Fruit fly (Drosophila melanogaster): ENCODE data around the gene CG14238.

CG14238 gene

DNA sequence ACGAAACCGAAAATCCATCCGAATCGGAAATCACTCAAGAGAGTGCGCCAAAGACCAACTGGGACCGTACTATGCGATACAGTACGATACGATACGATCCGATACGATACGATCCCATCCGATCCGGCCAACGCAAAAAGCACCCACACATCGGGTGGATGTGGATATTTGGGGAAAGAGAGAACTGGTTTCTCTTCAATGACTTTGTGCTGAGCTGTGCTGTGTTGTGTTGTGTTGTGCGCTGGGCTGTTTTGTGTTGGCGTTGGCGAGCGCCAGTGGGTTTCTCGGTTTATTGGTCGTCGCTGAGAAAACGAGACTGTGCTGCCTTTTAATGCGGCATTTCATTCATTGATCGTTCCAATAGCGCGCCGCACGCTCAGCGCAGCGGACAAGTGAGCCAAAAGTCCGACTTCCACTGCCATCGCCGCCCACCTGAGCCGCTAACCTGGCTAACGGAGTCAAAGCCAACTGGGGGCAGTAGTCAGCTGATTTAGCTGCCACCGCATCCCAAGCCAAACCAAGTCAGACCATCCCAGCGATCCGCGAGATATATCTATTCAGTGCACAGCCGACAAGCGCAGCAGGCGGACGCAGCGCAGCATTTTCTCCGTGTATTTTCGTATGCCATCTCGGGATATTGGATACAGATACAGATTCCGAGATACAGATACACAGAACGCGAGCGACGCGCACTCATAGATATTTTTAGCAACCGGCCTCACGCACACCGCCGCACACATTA is 17.4 kb upstream of the CG14238 start, which contains the start of gene tx (continued):
- TF ChIP-seq CG2199 (GFP tag; IDR thresholded peaks at IDR 0.05) (peak; percentile 86), Dp (GFP tag; optimal IDR thresholded peaks at IDR 0.05) (no peak), bcd (GFP tag; optimal IDR thresholded peaks at IDR 0.05) (no peak), nau (GFP tag; optimal IDR thresholded peaks at IDR 0.05) (no peak), sd (tag; optimal IDR thresholded peaks at IDR 0.05) (no peak), pb (GFP tag; optimal IDR thresholded peaks at IDR 0.05) (no peak), Trl (optimal IDR thresholded peaks at IDR 0.05) (peak; percentile 48 to 61), Trl (GFP tag; optimal IDR thresholded peaks at IDR 0.05) (no peak), ranshi (GFP tag; IDR thresholded peaks at IDR 0.05) (no peak), Deaf1 (tag; optimal IDR thresholded peaks at IDR 0.05) (peak; percentile 89), hth (optimal IDR thresholded peaks at IDR 0.05) (no peak), cg (GFP tag; optimal IDR thresholded peaks at IDR 0.05) (peak; percentile 32), CG9876 (GFP tag; optimal IDR thresholded peaks at IDR 0.05) (no peak), Awh (GFP tag; IDR thresholded peaks at IDR 0.05) (peak; percentile 46; the same call in 1 of the 2 replicates), ssp (GFP tag; IDR thresholded peaks at IDR 0.05) (no peak), Jarid2 (GFP tag; optimal IDR thresholded peaks at IDR 0.05) (peak; percentile 69), CG13424 (tag; optimal IDR thresholded peaks at IDR 0.05) (no peak), CG12769 (tag; optimal IDR thresholded peaks at IDR 0.05) (peak; percentile 85), lilli (GFP tag; optimal IDR thresholded peaks at IDR 0.05) (no peak), CG5180 (GFP tag; optimal IDR thresholded peaks at IDR 0.05) (peak; percentile 41), stc (GFP tag; IDR thresholded peaks at IDR 0.05) (0 out of 2 replicates have a peak, but pooled peaks have one; percentile 14), onecut (GFP tag; IDR thresholded peaks at IDR 0.05) (no peak), CG15073 (GFP tag; optimal IDR thresholded peaks at IDR 0.05) (no peak), vnd (GFP tag; IDR thresholded peaks at IDR 0.05; ENCODE audit: partially characterized antibody) (0 out of 3 replicates have a peak, but pooled peaks have one; percentile 24), gsb-n (tag; optimal IDR thresholded peaks at IDR 0.05) (no peak), CG13287 (GFP tag; IDR thresholded peaks at IDR 0.05; ENCODE audit: partially characterized antibody) (0 out of 2 replicates have a peak, but pooled peaks have one; percentile 20), fd102C (GFP tag; optimal IDR thresholded peaks at IDR 0.05) (no peak), CG7556 (GFP tag; optimal IDR thresholded peaks at IDR 0.05) (no peak), grn (GFP tag; optimal IDR thresholded peaks at IDR 0.05) (peak; percentile 51), CG3847 (GFP tag; IDR thresholded peaks at IDR 0.05) (0 out of 2 replicates have a peak, but pooled peaks have one; percentile 5), h (optimal IDR thresholded peaks at IDR 0.05) (no peak), Doc3 (GFP tag; IDR thresholded peaks at IDR 0.05; ENCODE audit: partially characterized antibody) (no peak), Myb (GFP tag; optimal IDR thresholded peaks at IDR 0.05) (no peak), sob (GFP tag; IDR thresholded peaks at IDR 0.05) (no peak), CG10565 (GFP tag; optimal IDR thresholded peaks at IDR 0.05) (no peak), Oli (tag; optimal IDR thresholded peaks at IDR 0.05) (no peak), CG34422 (GFP tag; IDR thresholded peaks at IDR 0.05) (0 out of 3 replicates have a peak, but pooled peaks have one; percentile 36), CG15269 (tag; optimal IDR thresholded peaks at IDR 0.05) (peak; percentile 20), kay (GFP tag; optimal IDR thresholded peaks at IDR 0.05) (no peak), CG11247 (GFP tag; IDR thresholded peaks at IDR 0.05) (0 out of 2 replicates have a peak, but pooled peaks have one; percentile 31), dati (GFP tag; IDR thresholded peaks at IDR 0.05) (no peak), D19A (tag; optimal IDR thresholded peaks at IDR 0.05) (no peak), CG11560 (tag; IDR thresholded peaks at IDR 0.05) (no peak), Mrtf (GFP tag; IDR thresholded peaks at IDR 0.05) (no peak), CG3065 (GFP tag; optimal IDR thresholded peaks at IDR 0.05) (no peak), NC2α (GFP tag; optimal IDR thresholded peaks at IDR 0.05) (no peak), CG13894 (tag; optimal IDR thresholded peaks at IDR 0.05) (peak; percentile 49), Side (GFP tag; optimal IDR thresholded peaks at IDR 0.05) (no peak), Rfx (GFP tag; IDR thresholded peaks at IDR 0.05) (no peak), sens (GFP tag) (peak; percentile 70), CG4282 (GFP tag; optimal IDR thresholded peaks at IDR 0.05) (no peak)

Data from whole organism, embryonic.